Worm (Caenorhabditis elegans) whole organism, L3 larva: ENCODE measurements around the gene cah-4.
A peak's percentile ranks its signal among the peaks of the same experiment; 100 is the strongest.

Experiments used
- R02D3.7 ChIP-seq: fragments of 150-350 bp; optimal IDR thresholded peaks from 2 replicates; lab custom pipeline; 2014; ENCODE audit warnings: missing biosample characterization, missing genetic modification characterization
- ZK546.5 ChIP-seq: sonication (generic microtip); optimal IDR thresholded peaks from 2 replicates; lab custom pipeline; 2017; ENCODE audit warnings: missing biosample characterization, missing genetic modification characterization
- aly-2 ChIP-seq: fragments of 150-350 bp; optimal IDR thresholded peaks from 2 replicates; lab custom pipeline; 2014; ENCODE audit warnings: missing biosample characterization, missing genetic modification characterization
- ama-1 ChIP-seq: fragments of 150-350 bp; optimal IDR thresholded peaks from 2 replicates; lab custom pipeline; 2018
- ceh-16 ChIP-seq: sonication (generic microtip); optimal IDR thresholded peaks from 2 replicates; lab custom pipeline; 2017; ENCODE audit warnings: missing biosample characterization, missing genetic modification characterization
- ceh-28 ChIP-seq: fragments of 150-350 bp; optimal IDR thresholded peaks from 2 replicates; lab custom pipeline; 2014; ENCODE audit warnings: missing biosample characterization, missing genetic modification reagents, missing genetic modification characterization
- ceh-82 ChIP-seq: fragments of 150-350 bp; optimal IDR thresholded peaks from 2 replicates; lab custom pipeline; 2014; ENCODE audit warnings: missing biosample characterization, missing genetic modification characterization
- ceh-9 ChIP-seq: sonication (generic microtip); optimal IDR thresholded peaks from 2 replicates; lab custom pipeline; 2018; ENCODE audit warnings: missing biosample characterization, missing genetic modification characterization
- daf-12 ChIP-seq: fragments of 150-350 bp; optimal IDR thresholded peaks from 2 replicates; lab custom pipeline; 2014; ENCODE audit warnings: missing biosample characterization, missing genetic modification reagents, missing genetic modification characterization
- egl-27 ChIP-seq: sonication (generic microtip); optimal IDR thresholded peaks from 4 replicates; lab custom pipeline; 2017; ENCODE audit warnings: missing biosample characterization, missing genetic modification reagents, missing genetic modification characterization
- egl-5 ChIP-seq: fragments of 150-350 bp; optimal IDR thresholded peaks from 2 replicates; lab custom pipeline; 2017; ENCODE audit warnings: missing biosample characterization, missing genetic modification reagents, missing genetic modification characterization, inconsistent platforms
- elt-1 ChIP-seq: fragments of 150-350 bp; optimal IDR thresholded peaks from 2 replicates; lab custom pipeline; 2014; ENCODE audit warnings: missing biosample characterization, missing genetic modification characterization
- elt-2 ChIP-seq: sonication (generic microtip); optimal IDR thresholded peaks from 2 replicates; lab custom pipeline; 2016; ENCODE audit warnings: missing genetic modification reagents, mild to moderate bottlenecking, missing genetic modification characterization, missing compliant biosample characterization
- elt-3 ChIP-seq, 3 experiments: fragments of 150-350 bp in 1 of 3; sonication (generic microtip) in 2 of 3; optimal IDR thresholded peaks; 2 replicates in 2 of 3; 4 replicates in 1 of 3; lab custom pipeline; 2014 to 2017; ENCODE audit warnings: missing biosample characterization in 3 of 3, missing genetic modification characterization in 3 of 3
- eor-1 ChIP-seq, 2 experiments: fragments of 150-350 bp; optimal IDR thresholded peaks; 2 replicates each; lab custom pipeline; 2014 to 2018; ENCODE audit warnings: missing biosample characterization in 2 of 2, missing genetic modification characterization in 2 of 2
- fkh-10 ChIP-seq: sonication (generic microtip); optimal IDR thresholded peaks from 2 replicates; lab custom pipeline; 2017; ENCODE audit warnings: missing biosample characterization, missing genetic modification reagents, missing genetic modification characterization
- fkh-2 ChIP-seq: fragments of 150-350 bp; optimal IDR thresholded peaks from 2 replicates; lab custom pipeline; 2014; ENCODE audit warnings: missing biosample characterization, missing genetic modification reagents, missing genetic modification characterization
- fos-1 ChIP-seq: fragments of 150-350 bp; optimal IDR thresholded peaks from 2 replicates; lab custom pipeline; 2014; ENCODE audit warnings: missing biosample characterization, missing genetic modification characterization
- hmg-11 ChIP-seq: sonication (generic microtip); optimal IDR thresholded peaks from 2 replicates; lab custom pipeline; 2016; ENCODE audit warnings: missing genetic modification characterization, missing compliant biosample characterization
- jun-1 ChIP-seq: fragments of 150-350 bp; optimal IDR thresholded peaks from 2 replicates; lab custom pipeline; 2014; ENCODE audit warnings: missing biosample characterization, missing genetic modification reagents, missing genetic modification characterization
- lin-15B ChIP-seq: fragments of 150-350 bp; optimal IDR thresholded peaks from 2 replicates; lab custom pipeline; 2014; ENCODE audit warnings: missing biosample characterization, missing genetic modification characterization
- lin-39 ChIP-seq: fragments of 150-350 bp; optimal IDR thresholded peaks from 2 replicates; lab custom pipeline; 2018; ENCODE audit warnings: missing biosample characterization, missing genetic modification reagents, missing genetic modification characterization
- lsy-12 ChIP-seq: sonication (generic microtip); optimal IDR thresholded peaks from 2 replicates; lab custom pipeline; 2016; ENCODE audit warnings: mild to moderate bottlenecking, missing genetic modification characterization, missing compliant biosample characterization
- mdl-1 ChIP-seq: fragments of 150-350 bp; optimal IDR thresholded peaks from 2 replicates; lab custom pipeline; 2014; ENCODE audit warnings: missing biosample characterization, missing genetic modification characterization
- mml-1 ChIP-seq: fragments of 150-350 bp; sonication (generic microtip); optimal IDR thresholded peaks from 3 replicates; lab custom pipeline; 2014; ENCODE audit warnings: missing biosample characterization, missing genetic modification characterization
- nfya-1 ChIP-seq: sonication (generic microtip); optimal IDR thresholded peaks from 2 replicates; lab custom pipeline; 2017; ENCODE audit warnings: missing genetic modification characterization, mild to moderate bottlenecking, missing compliant biosample characterization, antibody characterized with exemption, moderate library complexity; ENCODE audit not compliant: insufficient read depth
- nhr-11 ChIP-seq: fragments of 150-350 bp; optimal IDR thresholded peaks from 2 replicates; lab custom pipeline; 2014; ENCODE audit warnings: missing biosample characterization, missing genetic modification characterization
- nhr-12 ChIP-seq: fragments of 150-350 bp; optimal IDR thresholded peaks from 2 replicates; lab custom pipeline; 2014; ENCODE audit warnings: missing biosample characterization, missing genetic modification characterization
- nhr-23 ChIP-seq: fragments of 150-350 bp; optimal IDR thresholded peaks from 2 replicates; lab custom pipeline; 2014; ENCODE audit warnings: missing biosample characterization, missing genetic modification reagents, missing genetic modification characterization
- nhr-237 ChIP-seq: fragments of 150-350 bp; optimal IDR thresholded peaks from 2 replicates; lab custom pipeline; 2014; ENCODE audit warnings: missing biosample characterization, missing genetic modification characterization
- nhr-25 ChIP-seq: sonication (generic microtip); optimal IDR thresholded peaks from 2 replicates; lab custom pipeline; 2017; ENCODE audit warnings: missing biosample characterization, missing genetic modification characterization
- nhr-28 ChIP-seq: fragments of 150-350 bp; optimal IDR thresholded peaks from 2 replicates; lab custom pipeline; 2014; ENCODE audit warnings: missing biosample characterization, missing genetic modification characterization
- nhr-43 ChIP-seq: sonication (generic microtip); optimal IDR thresholded peaks from 2 replicates; lab custom pipeline; 2016; ENCODE audit warnings: mild to moderate bottlenecking, missing genetic modification characterization, missing compliant biosample characterization; ENCODE audit not compliant: poor library complexity, severe bottlenecking
- nhr-67 ChIP-seq: fragments of 150-350 bp; optimal IDR thresholded peaks from 2 replicates; lab custom pipeline; 2014; ENCODE audit warnings: missing biosample characterization, missing genetic modification characterization
- nhr-76 ChIP-seq: fragments of 150-350 bp; sonication (generic microtip); optimal IDR thresholded peaks from 5 replicates; lab custom pipeline; 2014; ENCODE audit warnings: missing biosample characterization, missing genetic modification characterization
- nhr-77 ChIP-seq: fragments of 150-350 bp; optimal IDR thresholded peaks from 2 replicates; lab custom pipeline; 2014; ENCODE audit warnings: missing biosample characterization, missing genetic modification characterization
- pha-4 ChIP-seq: fragments of 150-350 bp; optimal IDR thresholded peaks from 2 replicates; lab custom pipeline; 2014; ENCODE audit warnings: missing biosample characterization, missing genetic modification reagents, missing genetic modification characterization
- pqm-1 ChIP-seq: fragments of 150-350 bp; optimal IDR thresholded peaks from 2 replicates; lab custom pipeline; 2017; ENCODE audit warnings: missing biosample characterization, missing genetic modification characterization, inconsistent platforms
- sea-2 ChIP-seq: fragments of 150-350 bp; sonication (generic microtip); optimal IDR thresholded peaks from 4 replicates; lab custom pipeline; 2014; ENCODE audit warnings: missing biosample characterization, missing genetic modification reagents, missing genetic modification characterization
- skn-1 ChIP-seq: fragments of 150-350 bp; optimal IDR thresholded peaks from 2 replicates; lab custom pipeline; 2014; ENCODE audit warnings: missing biosample characterization, missing genetic modification characterization
- snpc-4 ChIP-seq: fragments of 150-350 bp; optimal IDR thresholded peaks from 2 replicates; lab custom pipeline; 2014; ENCODE audit warnings: missing biosample characterization, missing genetic modification characterization
- tbx-2 ChIP-seq: sonication (generic microtip); optimal IDR thresholded peaks from 2 replicates; lab custom pipeline; 2016; ENCODE audit warnings: mild to moderate bottlenecking, missing genetic modification characterization, missing compliant biosample characterization
- unc-39 ChIP-seq: sonication (generic microtip); optimal IDR thresholded peaks from 4 replicates; lab custom pipeline; 2017; ENCODE audit warnings: missing biosample characterization, missing genetic modification characterization
- unc-62 ChIP-seq: fragments of 150-350 bp; sonication (generic microtip); optimal IDR thresholded peaks from 4 replicates; lab custom pipeline; 2014; ENCODE audit warnings: missing biosample characterization, missing genetic modification reagents, missing genetic modification characterization
- zag-1 ChIP-seq: fragments of 150-350 bp; optimal IDR thresholded peaks from 2 replicates; lab custom pipeline; 2014; ENCODE audit warnings: missing biosample characterization, missing genetic modification characterization
- ztf-11 ChIP-seq: fragments of 150-350 bp; optimal IDR thresholded peaks from 2 replicates; lab custom pipeline; 2014; ENCODE audit warnings: missing biosample characterization, missing genetic modification characterization
- ztf-4 ChIP-seq: fragments of 150-350 bp; optimal IDR thresholded peaks from 2 replicates; lab custom pipeline; 2014; ENCODE audit warnings: missing biosample characterization, missing genetic modification characterization

Gene cah-4

ce11 chrX:13536759-13537158 lies 5.6 kb upstream of the cah-4 start, which contains the start of gene R01E6.5:
TSS of gene R01E6.5 (plus strand) at chrX:13537059.
- TF ChIP-seq nhr-28 (no peak), ztf-11 (tag; lab: Kevin White, UChicago) (no peak), nhr-43 (no peak), ceh-28 (no peak), nhr-12 (tag; lab: Kevin White, UChicago) (no peak), ZK546.5 (tag; lab: Kevin White, UChicago) (no peak), ceh-16 (tag; lab: Kevin White, UChicago) (no peak), nhr-237 (tag; lab: Kevin White, UChicago) (no peak), unc-62 (no peak), jun-1 (no peak), zag-1 (tag; lab: Kevin White, UChicago) (no peak), mml-1 (tag; lab: Kevin White, UChicago) (no peak), eor-1 (tag; optimal IDR thresholded peaks at IDR 0.05; lab: Kevin White, UChicago) (no peak), egl-27 (tag; lab: Kevin White, UChicago) (no peak), tbx-2 (tag; lab: Kevin White, UChicago) (no peak), egl-5 (no peak), nhr-77 (no peak), ceh-9 (tag; lab: Kevin White, UChicago) (no peak)

ce11 chrX:13539701-13540100 lies 2.7 kb upstream of the cah-4 start:
- no peak for TF ChIP-seq mml-1 (tag; lab: Kevin White, UChicago)
- peak; percentile 40 for TF ChIP-seq pha-4 (tag; lab: Kevin White, UChicago)
- TF ChIP-seq nhr-76 (tag; lab: Kevin White, UChicago), result no peak
- no peak for TF ChIP-seq tbx-2 (tag; lab: Kevin White, UChicago)
- TF ChIP-seq lin-39 (tag; lab: Kevin White, UChicago), result no peak
- TF ChIP-seq ZK546.5 (tag; lab: Kevin White, UChicago), result no peak
- TF ChIP-seq jun-1, result peak; percentile 46
- TF ChIP-seq nhr-25 (tag; lab: Kevin White, UChicago), result peak; percentile 70
- TF ChIP-seq ama-1, result no peak
- no peak for TF ChIP-seq lin-15B (tag; lab: Kevin White, UChicago)
- no peak for TF ChIP-seq daf-12
- TF ChIP-seq ztf-11 (tag; lab: Kevin White, UChicago), result no peak
- TF ChIP-seq elt-1 (tag; lab: Kevin White, UChicago), result peak; percentile 97
- no peak for TF ChIP-seq pqm-1
- TF ChIP-seq nhr-12 (tag; lab: Kevin White, UChicago), result no peak
- TF ChIP-seq aly-2 (tag; lab: Kevin White, UChicago), result no peak
- no peak for TF ChIP-seq nhr-77
- no peak for TF ChIP-seq nhr-11
- no peak for TF ChIP-seq ztf-4 (tag; lab: Kevin White, UChicago)
- TF ChIP-seq mdl-1 (tag; lab: Kevin White, UChicago), result no peak
- no peak for TF ChIP-seq ceh-82 (tag; lab: Kevin White, UChicago)
- peak; percentile 70 for TF ChIP-seq nhr-23 (tag; lab: Kevin White, UChicago)
- no peak for TF ChIP-seq eor-1 (tag; optimal IDR thresholded peaks at IDR 0.05; lab: Kevin White, UChicago)
- TF ChIP-seq R02D3.7, result no peak
- no peak for TF ChIP-seq zag-1 (tag; lab: Kevin White, UChicago)
- no peak for TF ChIP-seq fos-1 (tag; lab: Kevin White, UChicago)
- TF ChIP-seq lsy-12, result no peak
- TF ChIP-seq egl-27 (tag; lab: Kevin White, UChicago), result no peak
- TF ChIP-seq nhr-237 (tag; lab: Kevin White, UChicago), result no peak
- TF ChIP-seq nhr-43, result peak; percentile 72
- peak; percentile 6 for TF ChIP-seq elt-2
- TF ChIP-seq snpc-4, result no peak
- no peak for TF ChIP-seq nhr-28
- TF ChIP-seq nfya-1 (tag; lab: Kevin White, UChicago), result no peak
- TF ChIP-seq hmg-11 (tag; lab: Kevin White, UChicago), result no peak
- no peak for TF ChIP-seq egl-5
- TF ChIP-seq unc-39 (tag; lab: Kevin White, UChicago), result no peak
- TF ChIP-seq ceh-16 (tag; lab: Kevin White, UChicago), result no peak
- TF ChIP-seq skn-1, result no peak
- no peak for TF ChIP-seq fkh-10 (GFP tag; lab: Kevin White, UChicago)
- no peak for TF ChIP-seq unc-62
- TF ChIP-seq elt-3 (tag; optimal IDR thresholded peaks at IDR 0.05; lab: Kevin White, UChicago), result peak; percentile 45 to 62 (median 46)
- peak; percentile 21 for TF ChIP-seq ceh-28
- TF ChIP-seq nhr-67, result no peak
- TF ChIP-seq ceh-9 (tag; lab: Kevin White, UChicago), result no peak
- TF ChIP-seq fkh-2, result no peak
- TF ChIP-seq sea-2 (GFP tag; lab: Kevin White, UChicago), result no peak
